Worm (Caenorhabditis elegans): Measurements from ENCODE around the gene aat-1.

DNA sequence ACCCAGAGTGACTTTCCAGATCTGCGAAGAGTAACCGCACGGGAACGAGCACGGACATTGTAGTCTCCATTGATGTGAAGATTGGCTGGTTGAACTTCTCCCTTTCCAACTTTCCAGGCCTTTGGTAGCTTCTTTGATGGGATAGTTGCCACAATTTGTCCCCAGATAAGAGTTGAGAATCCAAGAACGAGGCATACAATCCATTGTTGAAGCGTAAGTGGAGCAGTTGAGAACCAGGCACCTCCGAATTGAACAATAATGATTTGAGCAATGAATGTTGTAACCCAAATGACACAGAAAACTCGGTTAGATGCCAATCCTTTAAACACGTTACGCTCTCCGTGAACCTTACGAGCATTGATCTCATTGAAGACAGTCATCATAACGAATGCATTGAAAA lies 25.5 kb upstream of the aat-1 start:
- TF ChIP-seq elt-3 (tag; optimal IDR thresholded peaks at IDR 0.05) (no peak), ceh-82 (tag; optimal IDR thresholded peaks at IDR 0.05) (no peak), nhr-76 (tag; optimal IDR thresholded peaks at IDR 0.05) (no peak), pqm-1 (tag; optimal IDR thresholded peaks at IDR 0.05) (no peak), daf-12 (tag; optimal IDR thresholded peaks at IDR 0.05) (no peak), ZK546.5 (tag; optimal IDR thresholded peaks at IDR 0.05) (no peak), nhr-12 (tag; optimal IDR thresholded peaks at IDR 0.05) (no peak)
